Fruit fly (Drosophila melanogaster) whole organism, embryonic: Measurements from ENCODE around the gene CG8097.
A peak's percentile ranks its signal among the peaks of the same experiment; 100 is the strongest.

Experiments
- CG10979 ChIP-seq: fragments of 200-800 bp; sonication (Bioruptor generic); optimal IDR thresholded peaks from 2 replicates; lab custom pipeline; 2018; ENCODE audit warnings: missing biosample characterization, mild to moderate bottlenecking, missing genetic modification characterization, moderate library complexity
- Hr3 ChIP-seq: fragments of 200-800 bp; sonication (Bioruptor generic); optimal IDR thresholded peaks from 3 replicates; lab custom pipeline; 2016; ENCODE audit warnings: missing biosample characterization, missing genetic modification characterization
- abd-A ChIP-seq: fragments of 200-800 bp; sonication (Bioruptor generic); optimal IDR thresholded peaks from 3 replicates; lab custom pipeline; 2019; ENCODE audit warnings: missing biosample characterization, mild to moderate bottlenecking, missing genetic modification characterization, moderate library complexity
- cg ChIP-seq: fragments of 200-800 bp; sonication (Bioruptor generic); optimal IDR thresholded peaks from 3 replicates; lab custom pipeline; 2019; ENCODE audit warnings: missing biosample characterization, mild to moderate bottlenecking, missing genetic modification characterization, moderate library complexity
- sna ChIP-seq: fragments of 200-800 bp; sonication (Bioruptor generic); IDR thresholded peaks from 2 replicates; pipeline ENCODE4 v1.3.6; 2022; ENCODE audit warnings: missing biosample characterization, missing genetic modification characterization; ENCODE audit not compliant: partially characterized antibody

dm6 chrX:15552472-15552888, 30.5 kb upstream of the CG8097 start:
- TF ChIP-seq cg (GFP tag; lab: Kevin White, UChicago) (no peak), abd-A (no peak), Hr3 (GFP tag; lab: Kevin White, UChicago) (no peak), CG10979 (tag; lab: Kevin White, UChicago) (peak; percentile 38), sna (GFP tag; lab: Robert Waterston, UW) (no peak)
